Fruit fly (Drosophila melanogaster) whole organism, embryonic: ENCODE measurements around the gene Sf3b3.
A peak's percentile ranks its signal among the peaks of the same experiment; 100 is the strongest.

Source experiments
- ATbp ChIP-seq: fragments of 200-800 bp; sonication (Bioruptor generic); optimal IDR thresholded peaks from 2 replicates; lab custom pipeline; 2017; ENCODE audit warnings: missing biosample characterization, mild to moderate bottlenecking, missing genetic modification characterization, missing genetic modification reagents
- BEAF-32 ChIP-seq: fragments of 200-800 bp; sonication (Bioruptor generic); optimal IDR thresholded peaks from 3 replicates; lab custom pipeline; 2017; ENCODE audit warnings: missing biosample characterization, missing genetic modification characterization, mild to moderate bottlenecking, moderate library complexity, missing genetic modification reagents
- CG10209 ChIP-seq: fragments of 200-800 bp; sonication (Bioruptor generic); optimal IDR thresholded peaks from 3 replicates; lab custom pipeline; 2017; ENCODE audit warnings: missing biosample characterization, mild to moderate bottlenecking, missing genetic modification characterization, missing genetic modification reagents
- CG10267 ChIP-seq: fragments of 200-800 bp; sonication (Bioruptor generic); optimal IDR thresholded peaks from 2 replicates; lab custom pipeline; 2018; ENCODE audit warnings: missing biosample characterization, mild to moderate bottlenecking, missing genetic modification characterization, moderate library complexity
- CG12155 ChIP-seq: fragments of 200-800 bp; sonication (Bioruptor generic); optimal IDR thresholded peaks from 3 replicates; lab custom pipeline; 2016; ENCODE audit warnings: missing biosample characterization, missing genetic modification characterization
- CG12236 ChIP-seq: fragments of 200-800 bp; sonication (Bioruptor generic); optimal IDR thresholded peaks from 2 replicates; lab custom pipeline; 2016; ENCODE audit warnings: missing biosample characterization, missing genetic modification characterization
- CG18476 ChIP-seq: fragments of 200-800 bp; sonication (Bioruptor generic); optimal IDR thresholded peaks from 2 replicates; lab custom pipeline; 2016; ENCODE audit warnings: missing biosample characterization, mild to moderate bottlenecking, missing genetic modification characterization
- CG18764 ChIP-seq: fragments of 200-800 bp; sonication (Bioruptor generic); optimal IDR thresholded peaks from 3 replicates; lab custom pipeline; 2016; ENCODE audit warnings: missing biosample characterization, missing genetic modification characterization
- CG2120 ChIP-seq: fragments of 200-800 bp; sonication (Bioruptor generic); optimal IDR thresholded peaks from 3 replicates; lab custom pipeline; 2016; ENCODE audit warnings: missing biosample characterization, missing genetic modification characterization
- CG3065 ChIP-seq: fragments of 200-800 bp; sonication (Bioruptor generic); optimal IDR thresholded peaks from 2 replicates; lab custom pipeline; 2016; ENCODE audit warnings: missing biosample characterization, missing genetic modification characterization
- CG33213 ChIP-seq: fragments of 200-800 bp; sonication (Bioruptor generic); optimal IDR thresholded peaks from 3 replicates; lab custom pipeline; 2016; ENCODE audit warnings: missing biosample characterization, missing genetic modification characterization
- CG34422 ChIP-seq: fragments of 200-800 bp; sonication (Bioruptor generic); IDR thresholded peaks from 3 replicates; pipeline ENCODE4 v1.3.6; 2022; ENCODE audit warnings: missing biosample characterization, missing genetic modification characterization
- CG3838 ChIP-seq: fragments of 200-800 bp; sonication (Bioruptor generic); optimal IDR thresholded peaks from 3 replicates; lab custom pipeline; 2016; ENCODE audit warnings: missing biosample characterization, missing genetic modification characterization
- CG43689 ChIP-seq: fragments of 200-800 bp; sonication (Bioruptor generic); IDR thresholded peaks from 2 replicates; pipeline ENCODE4 v1.3.6; 2022; ENCODE audit warnings: missing biosample characterization, missing genetic modification characterization
- CG4424 ChIP-seq: fragments of 200-800 bp; sonication (Bioruptor generic); optimal IDR thresholded peaks from 3 replicates; lab custom pipeline; 2016; ENCODE audit warnings: missing biosample characterization, missing genetic modification characterization
- CG5245 ChIP-seq: fragments of 200-800 bp; sonication (Bioruptor generic); optimal IDR thresholded peaks from 3 replicates; lab custom pipeline; 2016; ENCODE audit warnings: missing biosample characterization, missing genetic modification characterization
- CG8089 ChIP-seq: fragments of 200-800 bp; sonication (Bioruptor generic); optimal IDR thresholded peaks from 3 replicates; lab custom pipeline; 2016; ENCODE audit warnings: missing biosample characterization, missing genetic modification characterization
- Dp ChIP-seq: fragments of 200-800 bp; sonication (Bioruptor generic); optimal IDR thresholded peaks from 2 replicates; lab custom pipeline; 2018; ENCODE audit warnings: missing biosample characterization, mild to moderate bottlenecking, missing genetic modification characterization, moderate library complexity
- ERR ChIP-seq: fragments of 200-800 bp; sonication (Bioruptor generic); optimal IDR thresholded peaks from 2 replicates; lab custom pipeline; 2016; ENCODE audit warnings: missing biosample characterization, missing genetic modification characterization
- HLH4C ChIP-seq: fragments of 200-800 bp; sonication (Bioruptor generic); IDR thresholded peaks from 3 replicates; pipeline ENCODE4 v1.3.6; 2022; ENCODE audit warnings: missing biosample characterization, missing genetic modification characterization; ENCODE audit not compliant: partially characterized antibody
- Jarid2 ChIP-seq: fragments of 200-800 bp; sonication (Bioruptor generic); optimal IDR thresholded peaks from 3 replicates; lab custom pipeline; 2017; ENCODE audit warnings: mild to moderate bottlenecking, missing biosample characterization, missing genetic modification reagents, missing genetic modification characterization
- Myb ChIP-seq: fragments of 200-800 bp; sonication (Bioruptor generic); optimal IDR thresholded peaks from 2 replicates; lab custom pipeline; 2016; ENCODE audit warnings: missing biosample characterization, missing genetic modification characterization
- Nf-YC ChIP-seq: fragments of 200-800 bp; optimal IDR thresholded peaks from 3 replicates; lab custom pipeline; 2019; ENCODE audit warnings: missing biosample characterization, mild to moderate bottlenecking, missing genetic modification characterization, moderate library complexity
- PHDP ChIP-seq: fragments of 200-800 bp; sonication (Bioruptor generic); optimal IDR thresholded peaks from 3 replicates; lab custom pipeline; 2018; ENCODE audit warnings: missing biosample characterization, mild to moderate bottlenecking, missing genetic modification characterization, moderate library complexity
- Ravus ChIP-seq: fragments of 200-800 bp; sonication (Bioruptor generic); IDR thresholded peaks from 2 replicates; pipeline ENCODE4 v1.3.6; 2022; ENCODE audit warnings: missing biosample characterization, missing genetic modification characterization
- Rfx ChIP-seq: fragments of 200-800 bp; sonication (Bioruptor generic); IDR thresholded peaks from 2 replicates; pipeline ENCODE4 v1.3.6; 2022; ENCODE audit warnings: missing biosample characterization, missing genetic modification characterization
- Six4 ChIP-seq: fragments of 200-800 bp; sonication (Bioruptor generic); optimal IDR thresholded peaks from 2 replicates; lab custom pipeline; 2016; ENCODE audit warnings: missing biosample characterization, missing genetic modification characterization
- Sox100B ChIP-seq: fragments of 200-800 bp; sonication (Bioruptor generic); optimal IDR thresholded peaks from 3 replicates; lab custom pipeline; 2018; ENCODE audit warnings: missing biosample characterization, mild to moderate bottlenecking, missing genetic modification characterization
- TFAM ChIP-seq: fragments of 200-800 bp; sonication (Bioruptor generic); optimal IDR thresholded peaks from 2 replicates; lab custom pipeline; 2017; ENCODE audit warnings: missing biosample characterization, missing genetic modification characterization, inconsistent platforms
- Vsx1 ChIP-seq: fragments of 200-800 bp; sonication (Bioruptor generic); optimal IDR thresholded peaks from 2 replicates; lab custom pipeline; 2017; ENCODE audit warnings: missing biosample characterization, mild to moderate bottlenecking, missing genetic modification characterization, missing genetic modification reagents
- Xrp1 ChIP-seq: fragments of 200-800 bp; sonication (Bioruptor generic); IDR thresholded peaks from 2 replicates; pipeline ENCODE4 v1.3.6; 2022; ENCODE audit warnings: missing biosample characterization, missing genetic modification characterization
- aop ChIP-seq: fragments of 200-800 bp; sonication (Bioruptor generic); IDR thresholded peaks from 2 replicates; pipeline ENCODE4 v1.3.6; 2022; ENCODE audit warnings: missing biosample characterization, missing genetic modification characterization
- da ChIP-seq: fragments of 200-800 bp; sonication (Bioruptor generic); optimal IDR thresholded peaks from 2 replicates; lab custom pipeline; 2016; ENCODE audit warnings: missing biosample characterization, missing genetic modification characterization
- danr ChIP-seq: fragments of 200-800 bp; sonication (Bioruptor generic); IDR thresholded peaks from 2 replicates; pipeline ENCODE4 v1.3.6; 2022; ENCODE audit warnings: missing biosample characterization, missing genetic modification characterization
- esg ChIP-seq: fragments of 200-800 bp; sonication (Bioruptor generic); conservative IDR thresholded peaks from 2 replicates; pipeline ENCODE4 v1.3.6; 2022; ENCODE audit warnings: missing biosample characterization, missing genetic modification characterization
- fru ChIP-seq: fragments of >200 bp; optimal IDR thresholded peaks from 2 replicates; lab custom pipeline; 2017
- fu2 ChIP-seq: fragments of 200-800 bp; sonication (Bioruptor generic); optimal IDR thresholded peaks from 2 replicates; lab custom pipeline; 2016; ENCODE audit warnings: missing biosample characterization, missing genetic modification characterization
- gfzf ChIP-seq: fragments of 200-800 bp; sonication (Bioruptor generic); optimal IDR thresholded peaks from 2 replicates; lab custom pipeline; 2016; ENCODE audit warnings: missing biosample characterization, mild to moderate bottlenecking, missing genetic modification characterization, moderate library complexity
- lilli ChIP-seq: fragments of 200-800 bp; sonication (Bioruptor generic); optimal IDR thresholded peaks from 3 replicates; lab custom pipeline; 2016; ENCODE audit warnings: missing biosample characterization, missing genetic modification characterization
- mld ChIP-seq: fragments of 200-800 bp; sonication (Bioruptor generic); IDR thresholded peaks from 3 replicates; pipeline ENCODE4 v1.3.6; 2022; ENCODE audit warnings: missing biosample characterization, missing genetic modification characterization; ENCODE audit not compliant: partially characterized antibody
- pnt ChIP-seq: fragments of 200-800 bp; sonication (Bioruptor generic); optimal IDR thresholded peaks from 3 replicates; lab custom pipeline; 2016; ENCODE audit warnings: missing biosample characterization, missing genetic modification characterization
- ranshi ChIP-seq: fragments of 200-800 bp; sonication (Bioruptor generic); IDR thresholded peaks from 2 replicates; pipeline ENCODE4 v1.3.6; 2022; ENCODE audit warnings: missing biosample characterization, missing genetic modification characterization
- rib ChIP-seq: fragments of 200-800 bp; sonication (Bioruptor generic); IDR thresholded peaks from 2 replicates; pipeline ENCODE4 v1.3.6; 2022; ENCODE audit warnings: missing biosample characterization, missing genetic modification characterization
- row ChIP-seq: fragments of 200-800 bp; sonication (Bioruptor generic); IDR thresholded peaks from 3 replicates; pipeline ENCODE4 v1.3.6; 2022; ENCODE audit warnings: missing biosample characterization, missing genetic modification characterization
- salm ChIP-seq: fragments of 200-800 bp; sonication (Bioruptor generic); optimal IDR thresholded peaks from 2 replicates; lab custom pipeline; 2018; ENCODE audit warnings: missing biosample characterization, mild to moderate bottlenecking, missing genetic modification characterization
- sisA ChIP-seq: fragments of 200-800 bp; sonication (Bioruptor generic); IDR thresholded peaks from 2 replicates; pipeline ENCODE4 v1.3.6; 2022; ENCODE audit warnings: missing biosample characterization, missing genetic modification characterization
- tin ChIP-seq: fragments of 200-800 bp; sonication (Bioruptor generic); optimal IDR thresholded peaks from 3 replicates; lab custom pipeline; 2016; ENCODE audit warnings: missing biosample characterization, missing genetic modification characterization
- tna ChIP-seq: fragments of 200-800 bp; sonication (Bioruptor generic); IDR thresholded peaks from 2 replicates; pipeline ENCODE4 v1.3.6; 2022; ENCODE audit warnings: missing biosample characterization, missing genetic modification characterization; ENCODE audit not compliant: partially characterized antibody
- trh ChIP-seq: fragments of 200-800 bp; sonication (Bioruptor generic); optimal IDR thresholded peaks from 2 replicates; lab custom pipeline; 2016; ENCODE audit warnings: missing biosample characterization, missing genetic modification characterization
- yki ChIP-seq: fragments of >200 bp; optimal IDR thresholded peaks from 3 replicates; lab custom pipeline; 2018
- z ChIP-seq: fragments of 200-800 bp; sonication (Bioruptor generic); IDR thresholded peaks from 3 replicates; pipeline ENCODE4 v1.3.6; 2022; ENCODE audit warnings: missing biosample characterization, missing genetic modification characterization
- zfh1 ChIP-seq: fragments of 200-800 bp; sonication (Bioruptor generic); IDR thresholded peaks from 3 replicates; pipeline ENCODE4 v1.3.6; 2022; ENCODE audit warnings: missing biosample characterization, missing genetic modification characterization

The Sf3b3 gene

dm6 chr3L:799837-800513, 33.2 kb downstream of the Sf3b3 start (continued):
- TF ChIP-seq lilli (GFP tag; lab: Kevin White, UChicago) (no peak), fru (lab: Kevin White, UChicago) (no peak), mld (GFP tag; lab: Robert Waterston, UW) (no peak), tin (GFP tag; lab: Kevin White, UChicago) (no peak), row (GFP tag; lab: Robert Waterston, UW) (peak; percentile 55; the same call in 2 of the 3 replicates), ATbp (GFP tag; lab: Kevin White, UChicago) (peak; percentile 37), Vsx1 (GFP tag; lab: Kevin White, UChicago) (no peak), CG8089 (no peak), Xrp1 (GFP tag; lab: Robert Waterston, UW) (peak; percentile 70), CG12236 (GFP tag; lab: Kevin White, UChicago) (no peak), CG33213 (GFP tag; lab: Kevin White, UChicago) (no peak), TFAM (GFP tag; lab: Kevin White, UChicago) (no peak), CG10209 (peak; percentile 13), CG34422 (GFP tag; lab: Robert Waterston, UW) (peak; percentile 60; the same call in 1 of the 3 replicates), Myb (no peak), danr (GFP tag; lab: Robert Waterston, UW) (0 out of 2 replicates have a peak, but pooled peaks have one; percentile 29), esg (GFP tag; lab: Robert Waterston, UW) (peak; percentile 31; the same call in 1 of the 2 replicates), CG2120 (GFP tag; lab: Kevin White, UChicago) (no peak), CG10267 (peak; percentile 23), CG3065 (GFP tag; lab: Kevin White, UChicago) (no peak), Rfx (GFP tag; lab: Robert Waterston, UW) (no peak), salm (tag; lab: Kevin White, UChicago) (no peak), CG18764 (GFP tag; lab: Kevin White, UChicago) (peak; percentile 13), CG43689 (no peak), CG4424 (peak; percentile 31), rib (GFP tag; lab: Robert Waterston, UW) (no peak), yki (lab: Kevin White, UChicago) (no peak), zfh1 (GFP tag; lab: Robert Waterston, UW) (peak; percentile 72; the same call in 2 of the 3 replicates), sisA (GFP tag; lab: Robert Waterston, UW) (peak; percentile 60), aop (GFP tag; lab: Robert Waterston, UW) (no peak), trh (GFP tag; lab: Kevin White, UChicago) (no peak), pnt (GFP tag; lab: Kevin White, UChicago) (peak; percentile 32), CG5245 (GFP tag; lab: Kevin White, UChicago) (no peak), gfzf (no peak), z (GFP tag; lab: Robert Waterston, UW) (no peak), BEAF-32 (GFP tag; lab: Kevin White, UChicago) (no peak), CG18476 (GFP tag; lab: Kevin White, UChicago) (no peak), HLH4C (GFP tag; lab: Robert Waterston, UW) (no peak), Ravus (GFP tag; lab: Robert Waterston, UW) (no peak), PHDP (tag; lab: Kevin White, UChicago) (peak; percentile 28), Dp (GFP tag; lab: Kevin White, UChicago) (no peak), Sox100B (GFP tag; lab: Kevin White, UChicago) (peak; percentile 40), ranshi (GFP tag; lab: Robert Waterston, UW) (no peak), tna (GFP tag; lab: Robert Waterston, UW) (no peak), Nf-YC (tag; lab: Kevin White, UChicago) (no peak), CG12155 (GFP tag; lab: Kevin White, UChicago) (no peak), ERR (GFP tag; lab: Kevin White, UChicago) (no peak), da (GFP tag; lab: Kevin White, UChicago) (no peak), fu2 (GFP tag; lab: Kevin White, UChicago) (no peak), Six4 (peak; percentile 14), CG3838 (GFP tag; lab: Kevin White, UChicago) (no peak), Jarid2 (GFP tag; lab: Kevin White, UChicago) (no peak)
